Fruit fly (Drosophila melanogaster) whole organism, wandering third instar larva: Measurements from ENCODE around the gene HP1b.
A peak's percentile ranks its signal among the peaks of the same experiment; 100 is the strongest.

Experiments
- Abd-B ChIP-seq: fragments of >200 bp; optimal IDR thresholded peaks from 2 replicates; lab custom pipeline; 2017; ENCODE audit warnings: missing biosample characterization, missing genetic modification characterization
- CG32264 ChIP-seq: fragments of 200-800 bp; sonication (Bioruptor generic); optimal IDR thresholded peaks from 2 replicates; lab custom pipeline; 2016; ENCODE audit warnings: missing biosample characterization, missing genetic modification characterization
- CG9705 ChIP-seq: fragments of 200-800 bp; sonication (Bioruptor generic); optimal IDR thresholded peaks from 2 replicates; lab custom pipeline; 2018; ENCODE audit warnings: missing biosample characterization, mild to moderate bottlenecking, missing genetic modification characterization
- CrebA ChIP-seq: fragments of 200-800 bp; sonication (Bioruptor generic); optimal IDR thresholded peaks from 2 replicates; lab custom pipeline; 2016; ENCODE audit warnings: missing biosample characterization, mild to moderate bottlenecking, missing genetic modification characterization, borderline replicate concordance
- Dfd ChIP-seq: fragments of >200 bp; optimal IDR thresholded peaks from 2 replicates; lab custom pipeline; 2017; ENCODE audit warnings: missing biosample characterization, missing genetic modification characterization
- Dif ChIP-seq: fragments of 200-275, 200-300 bp; sonication (Bioruptor generic); optimal IDR thresholded peaks from 2 replicates; lab custom pipeline; 2018; ENCODE audit warnings: missing biosample characterization, missing genetic modification characterization; ENCODE audit not compliant: partially characterized antibody
- GATAd ChIP-seq: sonication (Bioruptor generic); optimal IDR thresholded peaks from 2 replicates; lab custom pipeline; 2016; ENCODE audit warnings: missing biosample characterization, missing genetic modification characterization
- HLH106 ChIP-seq: fragments of 200-800 bp; optimal IDR thresholded peaks from 3 replicates; lab custom pipeline; 2019; ENCODE audit warnings: missing biosample characterization, mild to moderate bottlenecking, missing genetic modification characterization, moderate library complexity
- Hnf4 ChIP-seq: fragments of 200-800 bp; sonication (Bioruptor generic); optimal IDR thresholded peaks from 2 replicates; lab custom pipeline; 2016; ENCODE audit warnings: missing biosample characterization, mild to moderate bottlenecking, missing genetic modification characterization
- Hr78 ChIP-seq: fragments of >200 bp; optimal IDR thresholded peaks from 2 replicates; lab custom pipeline; 2017; ENCODE audit warnings: missing biosample characterization, missing genetic modification characterization
- Hr83 ChIP-seq: fragments of 200-300 bp; sonication (Bioruptor generic); optimal IDR thresholded peaks from 2 replicates; lab custom pipeline; 2016; ENCODE audit warnings: missing biosample characterization, mild to moderate bottlenecking, missing genetic modification characterization, moderate library complexity; ENCODE audit not compliant: poor library complexity, severe bottlenecking
- Jra ChIP-seq: sonication (Bioruptor generic); optimal IDR thresholded peaks from 2 replicates; lab custom pipeline; 2016; ENCODE audit warnings: missing biosample characterization, missing genetic modification characterization
- Mio ChIP-seq: sonication (Bioruptor generic); optimal IDR thresholded peaks from 2 replicates; lab custom pipeline; 2016; ENCODE audit warnings: missing biosample characterization, missing genetic modification characterization
- Myc ChIP-seq: fragments of >200 bp; optimal IDR thresholded peaks from 2 replicates; lab custom pipeline; 2017
- N ChIP-seq: fragments of >200 bp; optimal IDR thresholded peaks from 2 replicates; lab custom pipeline; 2018; ENCODE audit warnings: missing biosample characterization, missing external identifiers, missing genetic modification characterization
- OdsH ChIP-seq: fragments of 200-800 bp; sonication (Bioruptor generic); optimal IDR thresholded peaks from 2 replicates; lab custom pipeline; 2016; ENCODE audit warnings: missing biosample characterization, mild to moderate bottlenecking, missing genetic modification characterization
- Rel ChIP-seq, 2 experiments: fragments of 200-800 bp; sonication (Bioruptor generic) in 1 of 2; optimal IDR thresholded peaks; 2 replicates in 1 of 2; 3 replicates in 1 of 2; lab custom pipeline; 2016 to 2019; ENCODE audit warnings: mild to moderate bottlenecking in 2 of 2, missing biosample characterization in 2 of 2, missing genetic modification characterization in 2 of 2, moderate library complexity in 1 of 2
- Sp1 ChIP-seq: fragments of 200-800 bp; sonication (Bioruptor generic); optimal IDR thresholded peaks from 3 replicates; lab custom pipeline; 2019; ENCODE audit warnings: missing biosample characterization, mild to moderate bottlenecking, missing genetic modification characterization, moderate library complexity
- Vsx2 ChIP-seq: fragments of 200-300, 225-300 bp; sonication (Bioruptor generic); optimal IDR thresholded peaks from 2 replicates; lab custom pipeline; 2018; ENCODE audit warnings: missing biosample characterization, missing genetic modification characterization; ENCODE audit not compliant: partially characterized antibody
- br ChIP-seq: fragments of 200-800 bp; sonication (Bioruptor generic); optimal IDR thresholded peaks from 2 replicates; lab custom pipeline; 2016; ENCODE audit warnings: missing biosample characterization, missing genetic modification characterization
- brk ChIP-seq: fragments of 200-800 bp; sonication (Bioruptor generic); optimal IDR thresholded peaks from 2 replicates; lab custom pipeline; 2016; ENCODE audit warnings: missing biosample characterization, mild to moderate bottlenecking, missing genetic modification characterization
- dl ChIP-seq, 2 experiments: fragments of 175-275, 200-275 bp in 1 of 2; fragments of 200-275 bp in 1 of 2; sonication (Bioruptor generic); optimal IDR thresholded peaks; lab custom pipeline; 2018; ENCODE audit warnings: mild to moderate bottlenecking in 2 of 2, missing biosample characterization in 2 of 2, missing genetic modification characterization in 2 of 2, moderate library complexity in 2 of 2; ENCODE audit not compliant: partially characterized antibody in 2 of 2, insufficient read depth in 1 of 2
- dmrt93B ChIP-seq: fragments of 200-800 bp; sonication (Bioruptor generic); optimal IDR thresholded peaks from 2 replicates; lab custom pipeline; 2018; ENCODE audit warnings: missing biosample characterization, mild to moderate bottlenecking, missing genetic modification characterization
- dsf ChIP-seq: sonication (Bioruptor generic); optimal IDR thresholded peaks from 2 replicates; lab custom pipeline; 2016; ENCODE audit warnings: missing biosample characterization, missing genetic modification characterization, borderline replicate concordance
- ey ChIP-seq: fragments of 200-800 bp; sonication (Bioruptor generic); optimal IDR thresholded peaks from 2 replicates; lab custom pipeline; 2016; ENCODE audit warnings: missing biosample characterization, missing genetic modification characterization
- foxo ChIP-seq, 2 experiments: fragments of 200-800 bp; sonication (Bioruptor generic); optimal IDR thresholded peaks; 2 replicates in 1 of 2; 3 replicates in 1 of 2; lab custom pipeline; 2016 to 2017; ENCODE audit warnings: missing biosample characterization in 2 of 2, missing genetic modification characterization in 2 of 2
- fru ChIP-seq: fragments of 200-800 bp; sonication (Bioruptor generic); optimal IDR thresholded peaks from 3 replicates; lab custom pipeline; 2016; ENCODE audit warnings: missing biosample characterization, mild to moderate bottlenecking, missing genetic modification characterization
- h ChIP-seq: fragments of 200-800 bp; sonication (Bioruptor generic); optimal IDR thresholded peaks from 3 replicates; lab custom pipeline; 2016; ENCODE audit warnings: missing biosample characterization, mild to moderate bottlenecking, missing genetic modification characterization
- jim ChIP-seq: fragments of 175-275, 200-325 bp; sonication (Bioruptor generic); optimal IDR thresholded peaks from 2 replicates; lab custom pipeline; 2016; ENCODE audit warnings: missing biosample characterization, mild to moderate bottlenecking, missing genetic modification characterization
- lola ChIP-seq: fragments of >200 bp; optimal IDR thresholded peaks from 2 replicates; lab custom pipeline; 2017; ENCODE audit warnings: missing biosample characterization, missing genetic modification characterization
- pan ChIP-seq: fragments of >200 bp; optimal IDR thresholded peaks from 2 replicates; lab custom pipeline; 2017
- psq ChIP-seq: fragments of 200-800 bp; sonication (Bioruptor generic); optimal IDR thresholded peaks from 3 replicates; lab custom pipeline; 2017; ENCODE audit warnings: missing biosample characterization, mild to moderate bottlenecking, missing genetic modification characterization, moderate library complexity
- rgr ChIP-seq: fragments of 200-800 bp; sonication (Bioruptor generic); optimal IDR thresholded peaks from 3 replicates; lab custom pipeline; 2016; ENCODE audit warnings: missing biosample characterization, mild to moderate bottlenecking, missing genetic modification characterization
- sage ChIP-seq: fragments of 200-800 bp; sonication (Bioruptor generic); optimal IDR thresholded peaks from 2 replicates; lab custom pipeline; 2016; ENCODE audit warnings: missing biosample characterization, mild to moderate bottlenecking, missing genetic modification characterization
- sv ChIP-seq: fragments of 200-800 bp; sonication (Bioruptor generic); optimal IDR thresholded peaks from 3 replicates; lab custom pipeline; 2016; ENCODE audit warnings: missing biosample characterization, missing genetic modification characterization
- tai ChIP-seq: sonication (Bioruptor generic); optimal IDR thresholded peaks from 2 replicates; lab custom pipeline; 2016; ENCODE audit warnings: missing biosample characterization, missing genetic modification characterization
- usp ChIP-seq: fragments of >200 bp; optimal IDR thresholded peaks from 2 replicates; lab custom pipeline; 2017; ENCODE audit warnings: missing biosample characterization, missing genetic modification characterization
- woc ChIP-seq: sonication (Bioruptor generic); optimal IDR thresholded peaks from 2 replicates; lab custom pipeline; 2016; ENCODE audit warnings: missing biosample characterization, mild to moderate bottlenecking, missing genetic modification characterization

The HP1b gene

dm6 chrX:9106212-9106774 lies 25.4 kb downstream of the HP1b start, which contains the start of gene Bx42:
TSS of gene Bx42 (minus strand) at chrX:9106604.
- TF ChIP-seq jim (GFP tag; lab: Kevin White, UChicago) = no peak
- TF ChIP-seq woc = peak; percentile 50
- no peak for TF ChIP-seq Dfd
- peak; percentile 1 for TF ChIP-seq sv
- TF ChIP-seq brk (GFP tag; lab: Kevin White, UChicago) = no peak

dm6 chrX:9106775-9107283 lies 26.0 kb downstream of the HP1b start, which contains the start of gene Arfrp1:
TSS of gene Arfrp1 (plus strand) at chrX:9107069.
- TF ChIP-seq CG32264 (GFP tag; lab: Kevin White, UChicago) (no peak), OdsH (no peak), tai (no peak), Hr78 (GFP tag; lab: Kevin White, UChicago) (no peak), lola (GFP tag; lab: Kevin White, UChicago) (no peak), CG9705 (GFP tag; lab: Kevin White, UChicago) (no peak), Jra (GFP tag; lab: Kevin White, UChicago) (peak; percentile 42), N (GFP tag; lab: Kevin White, UChicago) (no peak), brk (GFP tag; lab: Kevin White, UChicago) (no peak), woc (peak; percentile 35), usp (GFP tag; lab: Kevin White, UChicago) (no peak), dsf (GFP tag; lab: Kevin White, UChicago) (no peak), Hr83 (GFP tag; lab: Kevin White, UChicago) (no peak), jim (GFP tag; lab: Kevin White, UChicago) (no peak), foxo (GFP tag; optimal IDR thresholded peaks at IDR 0.05; lab: Kevin White, UChicago) (no peak), Mio (GFP tag; lab: Kevin White, UChicago) (no peak), Myc (peak; percentile 20), dmrt93B (GFP tag; lab: Kevin White, UChicago) (no peak), rgr (GFP tag; lab: Kevin White, UChicago) (no peak), Rel (GFP tag; optimal IDR thresholded peaks at IDR 0.05; lab: Kevin White, UChicago) (no peak), Rel (tag; optimal IDR thresholded peaks at IDR 0.05; lab: Kevin White, UChicago) (peak; percentile 9), Vsx2 (GFP tag; lab: Kevin White, UChicago) (no peak), sage (GFP tag; lab: Kevin White, UChicago) (no peak), Hnf4 (no peak), fru (no peak), ey (GFP tag; lab: Kevin White, UChicago) (peak; percentile 34), CrebA (no peak), dl (GFP tag; optimal IDR thresholded peaks at IDR 0.05; lab: Kevin White, UChicago; ENCODE audit: insufficient read depth in 1 of 2, partially characterized antibody in 2 of 2) (no peak), HLH106 (tag; lab: Kevin White, UChicago) (peak; percentile 53), Dfd (no peak), Sp1 (GFP tag; lab: Kevin White, UChicago) (no peak), br (no peak), sv (peak; percentile 5), Dif (GFP tag; lab: Kevin White, UChicago) (no peak), Abd-B (GFP tag; lab: Kevin White, UChicago) (no peak), GATAd (GFP tag; lab: Kevin White, UChicago) (no peak), h (GFP tag; lab: Kevin White, UChicago) (peak; percentile 2), pan (lab: Kevin White, UChicago) (no peak), psq (GFP tag; lab: Kevin White, UChicago) (no peak)
- TF ChIP-seq, all 38 proteins: peak for 8

DNA sequence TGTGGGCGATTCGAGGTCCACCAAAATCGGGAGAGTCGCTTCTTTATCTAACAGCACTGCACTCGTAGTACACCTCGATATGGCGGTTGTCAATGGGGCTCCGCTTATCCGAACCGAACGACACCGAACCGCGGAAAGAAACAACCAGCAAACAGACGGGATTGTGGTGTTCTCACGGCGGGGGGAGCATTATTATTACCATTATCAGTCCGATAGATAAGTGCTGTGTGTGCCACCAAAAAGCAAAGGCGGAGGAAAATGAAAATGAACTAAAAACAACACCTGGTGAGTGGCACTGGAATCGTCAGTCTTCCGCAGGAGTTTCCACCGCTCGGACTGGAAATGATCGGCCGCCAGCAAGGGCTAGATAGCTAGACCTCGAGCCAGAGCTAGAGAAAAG lies 27.5 kb downstream of the HP1b start, which contains the start of gene AP-1gamma:
Gene AP-1gamma (plus strand): TSS at position 305 of the 400 bp plus-strand sequence.
- TF ChIP-seq psq (GFP tag; lab: Kevin White, UChicago) (peak; percentile 6), fru (no peak)
